Worm (Caenorhabditis elegans): ENCODE results near the gene F17E9.2.

Gene F17E9.2

DNA sequence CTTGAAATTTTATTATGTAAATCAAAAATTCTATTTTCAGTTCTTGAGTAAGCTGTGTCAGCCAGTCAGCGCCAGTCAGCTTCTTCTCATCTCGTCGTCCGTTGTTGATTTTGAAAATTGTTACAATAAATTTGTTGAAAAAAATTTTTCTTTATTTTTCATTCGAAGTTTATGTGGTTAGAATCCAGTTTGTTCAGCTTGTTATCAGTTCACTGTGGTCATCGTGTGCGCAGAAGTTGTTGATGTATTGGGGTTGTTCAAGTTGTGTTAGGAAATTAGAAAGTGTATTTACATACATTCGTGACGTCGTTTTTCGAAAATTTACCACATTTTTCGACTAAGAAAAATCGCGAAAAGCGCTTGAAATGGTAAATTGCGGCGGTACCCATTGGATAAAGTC lies 42.1 kb downstream of the F17E9.2 start:
- TF ChIP-seq lin-11 (tag; optimal IDR thresholded peaks at IDR 0.05) (no peak), unc-39 (tag; optimal IDR thresholded peaks at IDR 0.05) (no peak)

All from whole organism, L2 larva.